Worm (Caenorhabditis elegans): ENCODE data around the gene C04E6.8.

- TF ChIP-seq scrt-1 (GFP tag; IDR thresholded peaks at IDR 0.05), result no peak
- no peak for TF ChIP-seq ama-1 (optimal IDR thresholded peaks at IDR 0.05)
- no peak for TF ChIP-seq tra-4 (tag; optimal IDR thresholded peaks at IDR 0.05)
- TF ChIP-seq B0310.2 (tag; optimal IDR thresholded peaks at IDR 0.05), result no peak
Observed at ce11 chrV:5921761-5922160, 38.1 kb upstream of the C04E6.8 start.
